Worm (Caenorhabditis elegans) whole organism, L1 larva: ENCODE data around the gene T04G9.7.

Experiments
- C16A3.4 ChIP-seq: fragments of 150-350 bp; optimal IDR thresholded peaks from 2 replicates; lab custom pipeline; 2014; ENCODE audit warnings: missing biosample characterization, missing genetic modification characterization
- C34B4.2 ChIP-seq: sonication (generic microtip); optimal IDR thresholded peaks from 2 replicates; lab custom pipeline; 2017; ENCODE audit warnings: mild to moderate bottlenecking, missing genetic modification characterization, missing compliant biosample characterization
- Y116A8C.19 ChIP-seq: sonication (generic microtip); optimal IDR thresholded peaks from 2 replicates; lab custom pipeline; 2016; ENCODE audit warnings: missing compliant biosample characterization, missing genetic modification characterization, borderline replicate concordance
- ceh-63 ChIP-seq: fragments of 200-800 bp; sonication (Bioruptor generic); optimal IDR thresholded peaks from 2 replicates; lab custom pipeline; 2018; ENCODE audit warnings: mild to moderate bottlenecking, missing genetic modification characterization, missing compliant biosample characterization
- ceh-8 ChIP-seq: fragments of 200-800 bp; sonication (Bioruptor generic); optimal IDR thresholded peaks from 2 replicates; lab custom pipeline; 2018; ENCODE audit warnings: mild to moderate bottlenecking, missing genetic modification characterization, moderate library complexity, missing compliant biosample characterization
- ceh-90 ChIP-seq: sonication (generic microtip); optimal IDR thresholded peaks from 2 replicates; lab custom pipeline; 2016; ENCODE audit warnings: missing genetic modification characterization, missing compliant biosample characterization
- elt-2 ChIP-seq: sonication (generic microtip); optimal IDR thresholded peaks from 2 replicates; lab custom pipeline; 2016; ENCODE audit warnings: missing genetic modification characterization, mild to moderate bottlenecking, inconsistent platforms, missing compliant biosample characterization, missing genetic modification reagents
- ets-5 ChIP-seq: fragments of 200-800 bp; sonication (Bioruptor generic); IDR thresholded peaks from 2 replicates; pipeline ENCODE4 v1.3.6; 2022; ENCODE audit warnings: missing genetic modification characterization, missing compliant biosample characterization
- grh-1 ChIP-seq: fragments of 200-800 bp; sonication (Bioruptor generic); IDR thresholded peaks from 2 replicates; pipeline ENCODE4 v1.3.6; 2022; ENCODE audit warnings: missing genetic modification reagents, missing genetic modification characterization, missing compliant biosample characterization
- hpl-2 ChIP-seq: fragments of 150-350 bp; optimal IDR thresholded peaks from 2 replicates; lab custom pipeline; 2014; ENCODE audit warnings: missing biosample characterization, missing genetic modification reagents, missing genetic modification characterization
- irx-1 ChIP-seq: sonication (generic microtip); optimal IDR thresholded peaks from 2 replicates; lab custom pipeline; 2016; ENCODE audit warnings: missing genetic modification characterization, missing compliant biosample characterization
- lin-13 ChIP-seq: fragments of 150-350 bp; optimal IDR thresholded peaks from 2 replicates; lab custom pipeline; 2014; ENCODE audit warnings: missing biosample characterization, missing genetic modification reagents, missing genetic modification characterization
- lin-15B ChIP-seq: fragments of 150-350 bp; sonication (generic microtip); optimal IDR thresholded peaks from 3 replicates; lab custom pipeline; 2014; ENCODE audit warnings: missing biosample characterization, missing genetic modification characterization
- lin-35 ChIP-seq, 2 experiments: fragments of 150-350 bp; optimal IDR thresholded peaks; 2 replicates each; lab custom pipeline; 2014; ENCODE audit warnings: missing biosample characterization in 2 of 2, missing genetic modification characterization in 2 of 2, missing genetic modification reagents in 2 of 2
- lin-39 ChIP-seq: fragments of 150-350 bp; optimal IDR thresholded peaks from 2 replicates; lab custom pipeline; 2014; ENCODE audit warnings: missing biosample characterization, missing genetic modification reagents, missing genetic modification characterization
- lsy-2 ChIP-seq, 2 experiments: fragments of 150-350 bp; optimal IDR thresholded peaks; 2 replicates each; lab custom pipeline; 2014; ENCODE audit warnings: missing biosample characterization in 2 of 2, missing genetic modification characterization in 2 of 2
- mab-9 ChIP-seq: fragments of 200-800 bp; sonication (Bioruptor generic); IDR thresholded peaks from 2 replicates; pipeline ENCODE4 v1.3.6; 2022; ENCODE audit warnings: missing genetic modification reagents, missing genetic modification characterization, missing compliant biosample characterization
- mdl-1 ChIP-seq, 2 experiments: fragments of 150-350 bp; optimal IDR thresholded peaks; 2 replicates each; lab custom pipeline; 2014 to 2017; ENCODE audit warnings: missing biosample characterization in 2 of 2, missing genetic modification characterization in 2 of 2, inconsistent platforms in 1 of 2
- mef-2 ChIP-seq: fragments of 150-350 bp; optimal IDR thresholded peaks from 2 replicates; lab custom pipeline; 2014; ENCODE audit warnings: missing biosample characterization, missing genetic modification characterization
- mep-1 ChIP-seq: fragments of 150-350 bp; optimal IDR thresholded peaks from 2 replicates; lab custom pipeline; 2014; ENCODE audit warnings: missing biosample characterization, missing genetic modification characterization
- nhr-11 ChIP-seq: fragments of 150-350 bp; optimal IDR thresholded peaks from 2 replicates; lab custom pipeline; 2014; ENCODE audit warnings: missing biosample characterization, missing genetic modification characterization
- nhr-20 ChIP-seq: sonication (generic microtip); optimal IDR thresholded peaks from 2 replicates; lab custom pipeline; 2016; ENCODE audit warnings: mild to moderate bottlenecking, missing genetic modification characterization, missing compliant biosample characterization
- nhr-28 ChIP-seq: fragments of 150-350 bp; optimal IDR thresholded peaks from 2 replicates; lab custom pipeline; 2014; ENCODE audit warnings: missing biosample characterization, missing genetic modification characterization
- nhr-47 ChIP-seq: sonication (generic microtip); optimal IDR thresholded peaks from 2 replicates; lab custom pipeline; 2016; ENCODE audit warnings: mild to moderate bottlenecking, missing genetic modification characterization, moderate library complexity, missing compliant biosample characterization
- nhr-71 ChIP-seq: sonication (generic microtip); optimal IDR thresholded peaks from 2 replicates; lab custom pipeline; 2016; ENCODE audit warnings: mild to moderate bottlenecking, missing genetic modification characterization, moderate library complexity, missing compliant biosample characterization
- nhr-76 ChIP-seq: sonication (generic microtip); optimal IDR thresholded peaks from 2 replicates; lab custom pipeline; 2017; ENCODE audit warnings: missing biosample characterization, missing genetic modification characterization
- nhr-85 ChIP-seq: sonication (generic microtip); peaks from one replicate; lab custom pipeline; 2016; ENCODE audit warnings: missing genetic modification characterization, inconsistent platforms, missing compliant biosample characterization
- pag-3 ChIP-seq: sonication (generic microtip); optimal IDR thresholded peaks from 2 replicates; lab custom pipeline; 2017; ENCODE audit warnings: missing genetic modification characterization, mild to moderate bottlenecking, missing compliant biosample characterization, antibody characterized with exemption, borderline replicate concordance; ENCODE audit not compliant: insufficient read depth
- snu-23 ChIP-seq: sonication (generic microtip); optimal IDR thresholded peaks from 2 replicates; lab custom pipeline; 2016; ENCODE audit warnings: missing genetic modification characterization, missing compliant biosample characterization
- sptf-1 ChIP-seq: fragments of 150-350 bp; optimal IDR thresholded peaks from 2 replicates; lab custom pipeline; 2014; ENCODE audit warnings: missing biosample characterization, missing genetic modification characterization
- sup-37 ChIP-seq: fragments of 200-800 bp; sonication (Bioruptor generic); optimal IDR thresholded peaks from 2 replicates; lab custom pipeline; 2018; ENCODE audit warnings: mild to moderate bottlenecking, missing genetic modification characterization, missing compliant biosample characterization
- swsn-7 ChIP-seq: sonication (generic microtip); optimal IDR thresholded peaks from 2 replicates; lab custom pipeline; 2016; ENCODE audit warnings: missing genetic modification characterization, missing compliant biosample characterization
- unc-30 ChIP-seq: sonication (generic microtip); optimal IDR thresholded peaks from 2 replicates; lab custom pipeline; 2017; ENCODE audit warnings: missing biosample characterization, missing genetic modification characterization
- vab-15 ChIP-seq: sonication (generic microtip); optimal IDR thresholded peaks from 2 replicates; lab custom pipeline; 2017; ENCODE audit warnings: missing genotype, mild to moderate bottlenecking, missing genetic modification characterization, missing compliant biosample characterization
- zag-1 ChIP-seq: fragments of 150-350 bp; optimal IDR thresholded peaks from 2 replicates; lab custom pipeline; 2014; ENCODE audit warnings: missing biosample characterization, missing genetic modification characterization
- zip-4 ChIP-seq: fragments of 200-800 bp; sonication (Bioruptor generic); optimal IDR thresholded peaks from 2 replicates; lab custom pipeline; 2018; ENCODE audit warnings: mild to moderate bottlenecking, missing genetic modification characterization, moderate library complexity, missing compliant biosample characterization
- ztf-11 ChIP-seq, 2 experiments: sonication (generic microtip); optimal IDR thresholded peaks; 2 replicates each; lab custom pipeline; 2016 to 2017; ENCODE audit warnings: missing genetic modification characterization in 2 of 2, missing biosample characterization in 1 of 2, missing compliant biosample characterization in 1 of 2
- ztf-4 ChIP-seq: fragments of 150-350 bp; optimal IDR thresholded peaks from 2 replicates; lab custom pipeline; 2014; ENCODE audit warnings: missing biosample characterization, missing genetic modification characterization

The T04G9.7 gene

ce11 chrX:787992-788391, 17.4 kb downstream of the T04G9.7 start, which contains the start of gene attf-5 (continued):
- TF ChIP-seq lin-39 (tag; lab: Kevin White, UChicago) (no peak), snu-23 (peak; percentile 28), zag-1 (tag; lab: Kevin White, UChicago) (no peak), ceh-90 (tag; lab: Kevin White, UChicago) (no peak), nhr-20 (tag; lab: Kevin White, UChicago) (peak; percentile 29)

DNA sequence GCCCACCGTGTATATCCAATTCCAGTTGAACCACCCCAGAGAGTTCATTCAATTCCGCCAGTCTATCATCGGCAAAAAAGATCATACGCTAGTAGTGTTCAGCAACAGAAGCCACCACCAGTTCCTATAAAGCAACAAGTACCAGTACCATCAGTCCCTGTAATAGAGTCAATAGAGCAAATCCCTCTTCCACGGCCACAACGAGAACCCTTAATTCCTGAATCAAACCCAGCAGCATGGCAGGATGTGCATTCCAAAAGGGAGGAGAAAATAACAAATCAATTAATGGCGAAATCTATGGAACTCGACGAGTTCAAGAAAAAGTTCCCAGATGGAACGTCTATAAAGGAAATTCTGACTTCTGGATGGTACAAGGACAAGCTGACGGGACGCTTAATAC, 19.2 kb downstream of the T04G9.7 start:
- TF ChIP-seq zip-4 (GFP tag; lab: Kevin White, UChicago) (no peak), ztf-4 (tag; lab: Kevin White, UChicago) (no peak), nhr-28 (tag; lab: Kevin White, UChicago) (no peak), ets-5 (GFP tag; lab: Robert Waterston, UW) (no peak), ceh-8 (GFP tag; lab: Kevin White, UChicago) (no peak), C16A3.4 (tag; lab: Kevin White, UChicago) (no peak), swsn-7 (tag; lab: Kevin White, UChicago) (no peak), mdl-1 (tag; optimal IDR thresholded peaks at IDR 0.05; lab: Kevin White, UChicago) (no peak), ceh-90 (tag; lab: Kevin White, UChicago) (no peak), Y116A8C.19 (tag; lab: Kevin White, UChicago) (no peak), C34B4.2 (tag; lab: Kevin White, UChicago) (no peak), nhr-47 (tag; lab: Kevin White, UChicago) (no peak), elt-2 (tag; lab: Kevin White, UChicago) (no peak), mep-1 (no peak)

DNA sequence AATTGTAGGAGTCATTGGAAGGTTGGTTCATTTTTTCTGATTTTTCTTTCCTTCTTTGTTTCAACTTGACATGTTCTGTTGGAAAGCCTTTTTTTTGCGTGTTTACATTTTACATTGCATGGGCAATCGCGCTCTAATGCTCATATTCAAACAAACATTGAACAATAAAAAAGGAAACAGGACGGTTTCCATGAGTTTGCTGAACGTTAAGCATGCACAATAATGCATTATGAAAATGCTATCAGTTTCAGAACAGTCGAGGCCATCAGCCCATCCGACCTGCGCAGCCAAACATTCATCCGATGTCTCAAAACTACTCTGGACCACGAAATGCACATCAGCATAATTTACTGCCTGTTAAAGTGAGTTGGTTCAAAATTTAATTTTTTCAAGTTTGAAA, 20.0 kb downstream of the T04G9.7 start:
- TF ChIP-seq irx-1 (tag; lab: Kevin White, UChicago), result no peak
- TF ChIP-seq sup-37 (GFP tag; lab: Kevin White, UChicago), result no peak
- no peak for TF ChIP-seq mab-9 (GFP tag; lab: Robert Waterston, UW)
- no peak for TF ChIP-seq mep-1
- no peak for TF ChIP-seq ceh-63
- TF ChIP-seq lin-13 (GFP tag; lab: Kevin White, UChicago), result no peak
- TF ChIP-seq vab-15, result no peak
- no peak for TF ChIP-seq grh-1
- TF ChIP-seq sptf-1 (tag; lab: Kevin White, UChicago), result no peak
- no peak for TF ChIP-seq lsy-2 (tag; optimal IDR thresholded peaks at IDR 0.05; lab: Kevin White, UChicago)
- no peak for TF ChIP-seq lin-35 (GFP tag; optimal IDR thresholded peaks at IDR 0.05; lab: Kevin White, UChicago)
- TF ChIP-seq hpl-2 (GFP tag; lab: Kevin White, UChicago), result no peak
- no peak for TF ChIP-seq pag-3 (tag; lab: Kevin White, UChicago)
- TF ChIP-seq C34B4.2 (tag; lab: Kevin White, UChicago), result no peak
- TF ChIP-seq nhr-71 (tag; lab: Kevin White, UChicago), result no peak
- TF ChIP-seq lin-15B (tag; lab: Kevin White, UChicago), result no peak
- TF ChIP-seq ztf-11 (tag; optimal IDR thresholded peaks at IDR 0.05; lab: Kevin White, UChicago), result no peak

- no peak for TF ChIP-seq mef-2
- TF ChIP-seq C16A3.4 (tag; lab: Kevin White, UChicago), result no peak
- TF ChIP-seq nhr-76, result no peak
- TF ChIP-seq unc-30 (tag; lab: Kevin White, UChicago), result no peak
- no peak for TF ChIP-seq mab-9 (GFP tag; lab: Robert Waterston, UW)
- no peak for TF ChIP-seq nhr-11 (tag; lab: Kevin White, UChicago)
- TF ChIP-seq nhr-85, result peak; percentile 12
- TF ChIP-seq, all 84 proteins: peak for 1
These were observed 31.8 kb downstream of the T04G9.7 start, which contains the start of gene gtr-1 for ce11 chrX:802478-802877. TSS of gene gtr-1 (plus strand) at chrX:802778.
